Worm (Caenorhabditis elegans): ENCODE data around the gene irld-21.

Gene irld-21

ce11 chrIV:10122205-10122604, at the start of gene irld-21:
irld-21 (minus strand) TSS chrIV:10122305.
- no peak for TF ChIP-seq unc-62 (GFP tag; optimal IDR thresholded peaks at IDR 0.05)

DNA sequence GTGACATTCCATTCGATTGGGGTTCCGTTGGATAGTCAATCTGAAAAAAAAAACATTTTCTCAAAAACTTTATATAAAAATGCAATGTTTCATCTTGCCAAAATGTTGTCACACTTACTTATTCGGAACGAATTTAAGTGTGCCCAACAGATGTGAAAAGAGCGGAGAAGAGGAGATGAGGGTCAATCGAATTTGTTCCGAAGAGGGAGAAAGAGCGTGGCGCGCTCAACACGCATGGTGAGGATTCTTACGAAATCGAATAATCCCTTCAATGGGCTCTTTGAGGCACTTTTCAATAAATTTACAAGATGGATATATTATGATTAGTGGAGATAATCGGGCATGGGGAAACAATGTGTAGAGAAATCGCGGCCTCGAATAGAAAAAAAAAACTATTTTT, 48.7 kb upstream of the irld-21 start:
- TF ChIP-seq unc-62 (GFP tag; optimal IDR thresholded peaks at IDR 0.05): no peak

DNA sequence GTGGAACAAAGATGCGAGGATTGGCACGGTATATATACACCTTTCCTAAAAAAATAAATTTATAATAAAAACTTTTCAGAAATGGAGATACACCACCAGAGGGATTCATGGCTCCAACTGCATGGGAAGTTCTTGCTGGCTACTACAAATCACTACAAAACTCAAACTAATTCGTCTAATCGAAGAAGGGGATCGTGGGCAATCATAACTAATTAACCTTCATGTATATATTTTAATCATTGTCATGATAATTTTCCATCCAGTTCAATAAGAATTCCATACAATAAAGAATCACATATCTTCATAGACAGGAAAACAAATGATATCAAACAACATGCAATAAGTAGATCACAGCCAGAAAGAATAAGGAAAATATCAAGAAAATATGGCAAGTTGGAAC, 42.0 kb upstream of the irld-21 start:
- no peak for TF ChIP-seq unc-62 (GFP tag; optimal IDR thresholded peaks at IDR 0.05)

DNA sequence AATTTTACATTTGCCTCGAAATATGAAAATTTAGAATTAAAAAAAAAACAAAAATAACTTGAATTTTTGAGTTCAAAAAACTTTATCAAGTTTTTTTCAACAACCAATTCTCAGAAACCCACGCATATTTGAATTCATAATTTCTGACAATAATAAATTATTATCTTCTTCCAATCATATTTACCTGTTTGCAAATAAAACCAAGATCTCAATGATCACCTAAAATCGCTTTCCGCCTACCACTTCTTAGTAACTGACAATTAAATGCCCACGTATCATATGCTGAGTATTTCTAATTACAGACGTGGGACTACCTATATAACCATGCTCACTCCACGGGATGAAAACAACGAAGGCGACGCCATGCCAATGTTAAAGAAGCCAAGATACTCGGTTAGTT, 39.6 kb upstream of the irld-21 start, which contains the start of gene pps-1:
Gene pps-1 (plus strand): TSS at position 301 of the 400 bp plus-strand sequence.
- TF ChIP-seq unc-62 (GFP tag; optimal IDR thresholded peaks at IDR 0.05): no peak

- TF ChIP-seq unc-62 (GFP tag; optimal IDR thresholded peaks at IDR 0.05): no peak
Measured at ce11 chrIV:10157489-10158088, 35.5 kb upstream of the irld-21 start, which contains the start of gene ttr-53. ttr-53 (plus strand) TSS chrIV:10158038.

- no peak for TF ChIP-seq unc-62 (GFP tag; optimal IDR thresholded peaks at IDR 0.05)
Measured at ce11 chrIV:10157034-10157433, 34.9 kb upstream of the irld-21 start.

- TF ChIP-seq unc-62 (GFP tag; optimal IDR thresholded peaks at IDR 0.05): no peak
Measured at ce11 chrIV:10155475-10155874, 33.4 kb upstream of the irld-21 start, which contains the start of gene ttr-54. ttr-54 (plus strand) TSS chrIV:10155775.

ce11 chrIV:10153479-10153878, 31.4 kb upstream of the irld-21 start:
- no peak for TF ChIP-seq unc-62 (GFP tag; optimal IDR thresholded peaks at IDR 0.05)

DNA sequence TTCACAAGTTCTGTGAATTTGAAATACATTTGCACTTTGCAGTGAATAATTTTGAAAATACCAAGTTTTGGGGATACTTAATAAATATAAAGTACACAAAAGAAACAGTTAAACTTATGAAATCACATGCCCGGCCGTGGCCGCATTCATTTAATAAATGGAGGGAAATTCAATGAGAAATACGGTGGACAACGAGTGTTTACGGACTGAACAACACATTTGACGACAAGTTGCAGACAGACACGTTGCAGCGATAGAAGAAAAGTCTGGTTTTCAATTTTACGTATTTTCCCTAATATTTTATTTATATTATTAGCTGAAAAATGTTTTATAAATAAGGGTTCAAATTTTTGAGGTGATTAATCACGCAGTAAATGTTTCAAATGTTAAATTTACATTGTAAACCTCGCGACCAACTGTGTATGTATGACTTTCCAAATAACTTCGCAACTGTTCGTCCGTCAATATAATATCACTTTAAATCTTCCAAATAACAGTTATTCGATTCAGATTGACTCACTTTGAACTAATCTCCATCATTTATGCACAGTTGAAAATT, 29.4 kb upstream of the irld-21 start, which contains the start of gene copg-1:
Gene copg-1 (plus strand): TSS at position 509 of the 559 bp plus-strand sequence.
- no peak for TF ChIP-seq unc-62 (GFP tag; optimal IDR thresholded peaks at IDR 0.05)

ce11 chrIV:10150552-10151004, 28.5 kb upstream of the irld-21 start, which contains the start of gene tsp-12:
tsp-12 (minus strand) TSS chrIV:10150602.
- TF ChIP-seq unc-62 (GFP tag; optimal IDR thresholded peaks at IDR 0.05): no peak

DNA sequence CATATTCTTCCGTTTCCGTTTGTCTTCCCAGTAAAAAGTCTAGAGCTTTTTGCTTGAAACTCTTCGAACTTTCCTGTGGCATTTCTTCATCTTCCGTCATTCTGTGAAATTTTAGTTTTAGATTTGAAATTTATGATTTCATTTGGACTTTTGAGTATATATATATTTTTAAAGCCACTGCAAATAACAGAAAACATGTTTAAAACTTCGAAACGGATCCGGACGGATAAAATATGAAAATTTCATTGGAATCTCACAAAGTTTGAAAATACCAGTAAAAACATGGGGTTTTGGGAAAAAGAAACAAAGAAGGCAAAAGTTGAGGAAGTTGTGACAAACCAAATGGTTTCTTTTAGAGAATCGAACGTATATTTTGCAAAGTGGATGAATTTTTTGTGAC, 26.8 kb upstream of the irld-21 start, which contains the start of gene pigs-1:
Gene pigs-1 (minus strand): TSS at position 101 of the 400 bp plus-strand sequence.
- TF ChIP-seq unc-62 (GFP tag; optimal IDR thresholded peaks at IDR 0.05): no peak

- TF ChIP-seq unc-62 (GFP tag; optimal IDR thresholded peaks at IDR 0.05): no peak
Measured at ce11 chrIV:10146885-10147284, 24.8 kb upstream of the irld-21 start, which contains the start of gene T14G10.8. T14G10.8 (minus strand) TSS chrIV:10146985.

- TF ChIP-seq unc-62 (GFP tag; optimal IDR thresholded peaks at IDR 0.05): no peak
Measured at ce11 chrIV:10144909-10145308, 22.8 kb upstream of the irld-21 start.

ce11 chrIV:10144487-10144886, 22.4 kb upstream of the irld-21 start:
- no peak for TF ChIP-seq unc-62 (GFP tag; optimal IDR thresholded peaks at IDR 0.05)

- no peak for TF ChIP-seq unc-62 (GFP tag; optimal IDR thresholded peaks at IDR 0.05)
Measured at ce11 chrIV:10143640-10144039, 21.5 kb upstream of the irld-21 start, which contains the start of gene msp-38. msp-38 (minus strand) TSS chrIV:10143740.

ce11 chrIV:10141930-10142505, 19.9 kb upstream of the irld-21 start, which contains the start of the genes gst-2, gst-4 and dhs-12:
gst-2 (minus strand) TSS chrIV:10142061.
gst-4 (plus strand) TSS chrIV:10142225.
dhs-12 (plus strand) TSS chrIV:10142455.
- TF ChIP-seq unc-62 (GFP tag; optimal IDR thresholded peaks at IDR 0.05): no peak

Measured in whole organism, dauer.